Worm (Caenorhabditis elegans): ENCODE measurements around the gene sri-30.

DNA sequence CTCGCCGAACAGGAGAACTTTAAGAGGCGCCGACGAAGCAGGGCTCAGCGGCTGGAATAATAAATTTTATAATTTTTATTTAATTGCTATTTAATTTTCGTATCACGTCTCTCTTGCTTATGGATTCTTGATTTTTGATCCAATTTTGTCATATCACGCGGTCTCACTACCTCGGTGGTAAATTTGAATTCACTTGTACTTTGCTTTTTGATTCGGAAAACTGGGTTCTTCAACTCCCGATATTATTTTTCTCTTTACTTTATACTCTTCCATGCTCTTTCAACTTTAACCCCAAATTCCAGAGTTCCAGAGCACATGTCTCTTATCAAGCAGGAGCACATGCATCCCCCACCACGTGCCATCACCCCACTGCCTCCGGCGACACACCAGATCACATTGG, 42.3 kb upstream of the sri-30 start, which contains the start of gene lido-11:
- TF ChIP-seq lin-13 (GFP tag; optimal IDR thresholded peaks at IDR 0.05) (no peak), nhr-77 (tag; optimal IDR thresholded peaks at IDR 0.05) (no peak), snpc-4 (tag; optimal IDR thresholded peaks at IDR 0.05) (no peak), unc-62 (GFP tag; optimal IDR thresholded peaks at IDR 0.05) (no peak), zag-1 (tag; optimal IDR thresholded peaks at IDR 0.05) (no peak), nhr-47 (tag; optimal IDR thresholded peaks at IDR 0.05) (no peak), hpl-2 (GFP tag; optimal IDR thresholded peaks at IDR 0.05) (no peak), nhr-12 (tag; optimal IDR thresholded peaks at IDR 0.05) (no peak), skn-1 (tag; optimal IDR thresholded peaks at IDR 0.05) (no peak), C16A3.4 (tag; optimal IDR thresholded peaks at IDR 0.05) (no peak), ceh-63 (GFP tag; optimal IDR thresholded peaks at IDR 0.05) (no peak), lin-14 (GFP tag; optimal IDR thresholded peaks at IDR 0.05) (no peak), mdl-1 (tag; optimal IDR thresholded peaks at IDR 0.05) (no peak)

All from whole organism, L1 larva.